Worm (Caenorhabditis elegans): ENCODE results near the gene del-6.

- TF ChIP-seq him-1 (tag; optimal IDR thresholded peaks at IDR 0.05): no peak
- no peak for TF ChIP-seq dao-5 (tag; optimal IDR thresholded peaks at IDR 0.05)
Observed at ce11 chrV:10589774-10590528, 17.2 kb downstream of the del-6 start, which contains the start of gene ttr-23.

Data from whole organism, L4/young adult.